Fruit fly (Drosophila melanogaster) whole organism, prepupa: ENCODE results near the gene Hrd3.

Experiments used
- CG3032 ChIP-seq: fragments of 200-800 bp; optimal IDR thresholded peaks from 2 replicates; lab custom pipeline; 2019; ENCODE audit warnings: missing biosample characterization, mild to moderate bottlenecking, missing genetic modification characterization, moderate library complexity
- CG32006 ChIP-seq: fragments of 200-800 bp; sonication (Bioruptor generic); optimal IDR thresholded peaks from 3 replicates; lab custom pipeline; 2017; ENCODE audit warnings: missing biosample characterization, mild to moderate bottlenecking, missing genetic modification characterization
- Gug ChIP-seq: fragments of 200-800 bp; sonication (Bioruptor generic); IDR thresholded peaks from 2 replicates; pipeline ENCODE4 v1.3.6; 2022; ENCODE audit warnings: missing biosample characterization, missing genetic modification characterization
- Sox102F ChIP-seq: fragments of 200-800 bp; sonication (Bioruptor generic); optimal IDR thresholded peaks from 2 replicates; lab custom pipeline; 2016; ENCODE audit warnings: missing biosample characterization, mild to moderate bottlenecking, missing genetic modification characterization

DNA sequence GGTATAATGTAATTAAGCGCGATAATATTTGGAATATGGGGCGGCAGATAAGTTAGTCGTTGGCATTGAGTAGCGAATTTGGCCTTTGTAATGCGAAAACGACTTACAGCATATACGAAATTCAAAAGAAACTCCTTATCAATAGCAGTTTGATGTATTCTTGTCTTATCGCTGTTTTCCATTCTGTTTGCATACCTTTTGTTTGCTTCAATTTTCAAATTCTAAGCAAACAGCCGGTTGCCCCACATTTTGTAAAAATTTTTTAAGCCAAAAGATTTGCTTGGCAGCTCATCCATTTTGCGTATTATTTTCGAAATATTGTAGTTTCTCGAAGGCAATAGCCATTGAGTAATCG is 25.0 kb upstream of the Hrd3 start:
- TF ChIP-seq CG32006 (GFP tag; lab: Kevin White, UChicago) = no peak
- no peak for TF ChIP-seq CG3032 (tag; lab: Kevin White, UChicago)
- TF ChIP-seq Sox102F (GFP tag; lab: Kevin White, UChicago) = no peak
- TF ChIP-seq Gug (GFP tag; lab: Robert Waterston, UW) = no peak
